Worm (Caenorhabditis elegans): ENCODE data around the gene K08D10.14.

ce11 chrIV:4173789-4174188 lies 19.0 kb downstream of the K08D10.14 start, which contains the start of gene rnp-3:
- TF ChIP-seq zag-1 (tag; optimal IDR thresholded peaks at IDR 0.05) (no peak), unc-39 (tag; optimal IDR thresholded peaks at IDR 0.05) (no peak), set-16 (GFP tag; IDR thresholded peaks at IDR 0.05) (no peak), fos-1 (tag; optimal IDR thresholded peaks at IDR 0.05) (no peak), nhr-25 (tag; optimal IDR thresholded peaks at IDR 0.05; ENCODE audit: borderline replicate concordance, insufficient read depth) (no peak), fkh-10 (GFP tag; optimal IDR thresholded peaks at IDR 0.05) (no peak), skn-1 (tag; optimal IDR thresholded peaks at IDR 0.05) (no peak), R02D3.7 (tag; optimal IDR thresholded peaks at IDR 0.05) (no peak), unc-62 (GFP tag; optimal IDR thresholded peaks at IDR 0.05 in 1 of 2) (no peak), unc-62 (tag; optimal IDR thresholded peaks at IDR 0.05) (no peak), lin-39 (tag; optimal IDR thresholded peaks at IDR 0.05) (no peak), ZK546.5 (tag; optimal IDR thresholded peaks at IDR 0.05) (no peak), ceh-32 (tag; optimal IDR thresholded peaks at IDR 0.05; ENCODE audit: poor library complexity) (no peak)

All from whole organism, L4 larva.